Worm (Caenorhabditis elegans): ENCODE measurements around the gene tmbi-4.

tmbi-4 gene

DNA sequence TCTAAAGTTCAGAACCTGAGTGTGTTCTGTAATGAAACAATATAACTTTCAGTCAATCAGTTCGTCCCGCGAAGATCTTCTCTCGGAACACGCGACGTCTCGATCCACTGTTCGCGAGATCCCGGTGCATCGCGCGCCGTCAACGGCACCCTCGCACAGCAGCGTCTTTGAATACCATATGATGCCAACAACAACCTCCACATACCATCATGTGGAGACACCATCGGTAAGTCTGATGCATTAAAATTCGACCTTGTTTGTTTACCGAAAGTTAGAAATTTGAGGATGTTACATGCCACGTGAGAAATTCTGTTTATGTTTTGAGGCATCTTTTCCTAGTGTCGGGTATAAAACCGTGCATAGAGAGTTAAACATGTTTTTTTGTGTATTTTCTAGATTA is 46.9 kb upstream of the tmbi-4 start:
- TF ChIP-seq nhr-85 (tag): peak; percentile 83
- TF ChIP-seq efl-1 (optimal IDR thresholded peaks at IDR 0.05): no peak
- peak in 1 of 2 experiments; percentile 56 for TF ChIP-seq efl-1 (GFP tag; optimal IDR thresholded peaks at IDR 0.05 in 1 of 2)
- peak; percentile 8 for TF ChIP-seq nhr-71 (tag; optimal IDR thresholded peaks at IDR 0.05)
- no peak for TF ChIP-seq efl-3 (GFP tag; optimal IDR thresholded peaks at IDR 0.05)
- TF ChIP-seq lin-14 (GFP tag; optimal IDR thresholded peaks at IDR 0.05): peak; percentile 41
- peak in 1 of 2 experiments; percentile 35 for TF ChIP-seq lin-35 (GFP tag; optimal IDR thresholded peaks at IDR 0.05)
- TF ChIP-seq ceh-88 (GFP tag; IDR thresholded peaks at IDR 0.05): no peak
- no peak for TF ChIP-seq rnt-1 (tag; optimal IDR thresholded peaks at IDR 0.05)
- no peak for TF ChIP-seq mef-2 (tag; optimal IDR thresholded peaks at IDR 0.05)
- no peak for TF ChIP-seq fkh-10 (GFP tag; optimal IDR thresholded peaks at IDR 0.05)
- no peak for TF ChIP-seq nhr-20 (tag; optimal IDR thresholded peaks at IDR 0.05)

DNA sequence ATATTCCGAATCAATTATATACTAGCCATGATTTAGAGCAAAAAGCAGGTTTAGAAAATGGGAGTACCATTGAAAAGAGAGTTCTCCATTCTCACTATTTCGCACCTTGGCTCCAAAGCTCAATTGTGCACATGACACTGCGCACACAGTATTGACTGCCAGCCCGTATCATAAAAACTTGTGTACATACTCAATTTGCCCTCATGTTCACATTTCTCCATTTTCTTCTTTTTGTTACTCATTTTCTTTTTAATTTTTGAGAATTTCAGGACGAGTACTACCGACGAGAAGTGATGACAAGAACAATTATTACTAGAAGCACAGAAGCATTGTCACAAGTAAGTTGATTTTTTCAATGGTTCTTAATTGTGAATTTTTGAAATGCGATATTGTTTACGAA is 46.1 kb upstream of the tmbi-4 start:
- TF ChIP-seq egl-13 (tag; optimal IDR thresholded peaks at IDR 0.05) (no peak), sptf-1 (tag; optimal IDR thresholded peaks at IDR 0.05) (no peak), C34B4.2 (tag; optimal IDR thresholded peaks at IDR 0.05) (no peak), lsy-2 (tag; optimal IDR thresholded peaks at IDR 0.05) (no peak), efl-3 (GFP tag; optimal IDR thresholded peaks at IDR 0.05) (no peak), snu-23 (GFP tag; optimal IDR thresholded peaks at IDR 0.05) (no peak), blmp-1 (tag; optimal IDR thresholded peaks at IDR 0.05) (no peak), elt-2 (tag; optimal IDR thresholded peaks at IDR 0.05) (peak; percentile 28), fkh-4 (tag; optimal IDR thresholded peaks at IDR 0.05; ENCODE audit: borderline replicate concordance) (no peak), aha-1 (tag; optimal IDR thresholded peaks at IDR 0.05) (no peak), ceh-8 (GFP tag; optimal IDR thresholded peaks at IDR 0.05) (no peak), nhr-76 (tag; optimal IDR thresholded peaks at IDR 0.05) (no peak), lin-13 (GFP tag; optimal IDR thresholded peaks at IDR 0.05) (no peak), tlp-1 (tag; optimal IDR thresholded peaks at IDR 0.05) (no peak), efl-1 (optimal IDR thresholded peaks at IDR 0.05) (no peak), efl-1 (GFP tag; optimal IDR thresholded peaks at IDR 0.05 in 1 of 2) (peak in 1 of 2 experiments; percentile 85), dpl-1 (GFP tag; optimal IDR thresholded peaks at IDR 0.05) (no peak), lin-35 (GFP tag; optimal IDR thresholded peaks at IDR 0.05) (no peak)

DNA sequence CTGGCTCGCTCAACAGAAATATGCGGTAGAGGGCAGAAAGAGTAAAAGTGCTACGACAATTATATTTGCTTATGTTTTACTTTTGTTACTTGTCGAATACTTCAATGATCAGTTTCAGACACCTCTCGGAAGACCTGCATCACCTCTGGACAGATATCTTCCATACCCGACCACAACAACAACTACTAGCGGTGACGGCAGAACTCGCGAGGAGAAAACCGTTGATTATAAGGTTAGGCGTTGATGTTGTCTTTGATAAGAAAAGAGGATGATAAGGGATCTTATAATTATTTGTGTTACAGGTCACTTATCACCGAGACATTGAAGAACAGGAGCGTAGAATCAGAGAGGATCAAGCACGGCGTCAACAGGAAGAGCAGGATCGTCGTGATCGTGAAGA is 45.4 kb upstream of the tmbi-4 start:
- TF ChIP-seq hpl-2 (GFP tag; optimal IDR thresholded peaks at IDR 0.05) (no peak), nhr-11 (tag; optimal IDR thresholded peaks at IDR 0.05) (no peak), mab-9 (GFP tag; IDR thresholded peaks at IDR 0.05) (no peak), C34B4.2 (tag; optimal IDR thresholded peaks at IDR 0.05) (no peak), alr-1 (tag; optimal IDR thresholded peaks at IDR 0.05; ENCODE audit: borderline replicate concordance) (no peak), nhr-20 (tag; optimal IDR thresholded peaks at IDR 0.05) (no peak), nhr-237 (tag; optimal IDR thresholded peaks at IDR 0.05) (no peak), zag-1 (tag; optimal IDR thresholded peaks at IDR 0.05) (no peak), efl-1 (optimal IDR thresholded peaks at IDR 0.05) (no peak), efl-1 (GFP tag; optimal IDR thresholded peaks at IDR 0.05 in 1 of 2) (peak in 1 of 2 experiments; percentile 87), ceh-82 (tag; optimal IDR thresholded peaks at IDR 0.05) (no peak), zip-4 (GFP tag; optimal IDR thresholded peaks at IDR 0.05) (no peak), unc-86 (tag; optimal IDR thresholded peaks at IDR 0.05) (no peak), fkh-8 (tag; optimal IDR thresholded peaks at IDR 0.05) (no peak), fkh-4 (tag; optimal IDR thresholded peaks at IDR 0.05; ENCODE audit: borderline replicate concordance) (no peak), mdl-1 (tag; optimal IDR thresholded peaks at IDR 0.05) (no peak), elt-2 (tag; optimal IDR thresholded peaks at IDR 0.05) (peak; percentile 54), mef-2 (tag; optimal IDR thresholded peaks at IDR 0.05) (no peak)

DNA sequence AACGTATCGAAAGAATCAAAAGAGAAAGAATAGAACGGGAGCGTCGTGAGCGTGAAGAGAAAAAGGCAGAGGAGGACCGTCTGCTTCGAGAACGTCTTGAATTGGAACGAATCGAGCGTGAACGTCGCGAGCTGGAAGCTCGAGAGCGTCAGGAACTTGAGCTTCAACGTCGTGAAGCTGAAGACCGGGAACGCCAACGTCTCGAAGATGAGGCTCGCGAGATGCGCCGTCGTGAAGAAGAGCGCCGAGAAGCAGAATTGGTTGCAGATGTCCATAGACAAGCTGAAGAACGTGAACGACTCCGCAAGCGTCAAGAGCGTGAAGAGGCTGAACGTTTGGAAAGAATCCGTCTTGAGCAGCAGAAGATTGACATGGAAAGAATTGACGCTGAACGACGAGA is 44.6 kb upstream of the tmbi-4 start:
- no peak for TF ChIP-seq rnt-1 (tag; optimal IDR thresholded peaks at IDR 0.05)
- TF ChIP-seq pqm-1 (tag; optimal IDR thresholded peaks at IDR 0.05): no peak
- no peak for TF ChIP-seq efl-1 (optimal IDR thresholded peaks at IDR 0.05)
- TF ChIP-seq efl-1 (GFP tag; optimal IDR thresholded peaks at IDR 0.05 in 1 of 2): no peak
- TF ChIP-seq aha-1 (tag; optimal IDR thresholded peaks at IDR 0.05): no peak
- TF ChIP-seq sup-37 (GFP tag; optimal IDR thresholded peaks at IDR 0.05): no peak

All from whole organism, L1 larva.